Fruit fly (Drosophila melanogaster) whole organism, embryonic: ENCODE results near the gene CG2617.
A peak's percentile ranks its signal among the peaks of the same experiment; 100 is the strongest.

Source experiments
- Awh ChIP-seq: fragments of 200-800 bp; sonication (Bioruptor generic); IDR thresholded peaks from 2 replicates; pipeline ENCODE4, ENCODE4 v1.3.6; 2022; ENCODE audit warnings: missing biosample characterization, missing genetic modification characterization
- CG12104 ChIP-seq: fragments of 200-800 bp; sonication (Bioruptor generic); optimal IDR thresholded peaks from 3 replicates; lab custom pipeline; 2016; ENCODE audit warnings: missing biosample characterization, missing genetic modification characterization
- CG12659 ChIP-seq: fragments of 200-800 bp; sonication (Bioruptor generic); optimal IDR thresholded peaks from 3 replicates; lab custom pipeline; 2017; ENCODE audit warnings: mild to moderate bottlenecking, missing biosample characterization, missing genetic modification reagents, missing genetic modification characterization
- CG14965 ChIP-seq: fragments of 200-800 bp; sonication (Bioruptor generic); optimal IDR thresholded peaks from 2 replicates; lab custom pipeline; 2016; ENCODE audit warnings: missing biosample characterization, missing genetic modification characterization, borderline replicate concordance
- CG16813 ChIP-seq: fragments of 200-800 bp; sonication (Bioruptor generic); IDR thresholded peaks from 3 replicates; pipeline ENCODE4 v1.3.6; 2022; ENCODE audit warnings: missing biosample characterization, missing genetic modification characterization; ENCODE audit not compliant: partially characterized antibody
- CG17328 ChIP-seq: fragments of 200-800 bp; sonication (Bioruptor generic); IDR thresholded peaks from 2 replicates; pipeline ENCODE4 v1.3.6; 2022; ENCODE audit warnings: missing biosample characterization, missing genetic modification characterization
- CG17361 ChIP-seq: fragments of 200-800 bp; sonication (Bioruptor generic); IDR thresholded peaks from 3 replicates; pipeline ENCODE4 v1.3.6; 2022; ENCODE audit warnings: missing biosample characterization, missing genetic modification characterization
- CG17912 ChIP-seq: fragments of 200-800 bp; sonication (Bioruptor generic); optimal IDR thresholded peaks from 2 replicates; lab custom pipeline; 2018; ENCODE audit warnings: missing biosample characterization, mild to moderate bottlenecking, missing genetic modification characterization
- CG2120 ChIP-seq: fragments of 200-800 bp; sonication (Bioruptor generic); optimal IDR thresholded peaks from 3 replicates; lab custom pipeline; 2016; ENCODE audit warnings: missing biosample characterization, missing genetic modification characterization
- CG31388 ChIP-seq: fragments of 200-800 bp; sonication (Bioruptor generic); optimal IDR thresholded peaks from 2 replicates; lab custom pipeline; 2016; ENCODE audit warnings: missing biosample characterization, missing genetic modification characterization
- CG33557 ChIP-seq: fragments of 200-800 bp; sonication (Bioruptor generic); optimal IDR thresholded peaks from 2 replicates; lab custom pipeline; 2019; ENCODE audit warnings: missing biosample characterization, mild to moderate bottlenecking, missing genetic modification characterization, moderate library complexity
- CG6654 ChIP-seq: fragments of 200-800 bp; sonication (Bioruptor generic); optimal IDR thresholded peaks from 2 replicates; lab custom pipeline; 2017; ENCODE audit warnings: missing biosample characterization, mild to moderate bottlenecking, missing genetic modification characterization
- CG7357 ChIP-seq: fragments of 200-800 bp; sonication (Bioruptor generic); IDR thresholded peaks from 3 replicates; pipeline ENCODE4 v1.3.6; 2022; ENCODE audit warnings: missing biosample characterization, missing genetic modification characterization
- CG7372 ChIP-seq: fragments of 200-800 bp; sonication (Bioruptor generic); IDR thresholded peaks from 2 replicates; pipeline ENCODE4 v1.3.6; 2022; ENCODE audit warnings: missing biosample characterization, missing genetic modification characterization
- CG7963 ChIP-seq: fragments of 200-800 bp; sonication (Bioruptor generic); IDR thresholded peaks from 3 replicates; pipeline ENCODE4 v1.3.6; 2022; ENCODE audit warnings: missing biosample characterization, missing genetic modification characterization; ENCODE audit not compliant: partially characterized antibody
- CG8281 ChIP-seq: fragments of 200-800 bp; sonication (Bioruptor generic); optimal IDR thresholded peaks from 2 replicates; lab custom pipeline; 2018; ENCODE audit warnings: missing biosample characterization, mild to moderate bottlenecking, missing genetic modification characterization, moderate library complexity
- D19A ChIP-seq: fragments of 200-800 bp; optimal IDR thresholded peaks from 3 replicates; lab custom pipeline; 2019; ENCODE audit warnings: missing biosample characterization, mild to moderate bottlenecking, missing genetic modification characterization, moderate library complexity
- Dbx ChIP-seq: fragments of 200-800 bp; sonication (Bioruptor generic); IDR thresholded peaks from 3 replicates; pipeline ENCODE4 v1.3.6; 2022; ENCODE audit warnings: missing biosample characterization, missing genetic modification characterization
- Dfd ChIP-seq, 2 experiments: fragments of >200 bp; optimal IDR thresholded peaks; 2 replicates each; lab custom pipeline; 2017; ENCODE audit warnings: missing biosample characterization in 2 of 2, missing genetic modification characterization in 2 of 2
- Dll ChIP-seq: fragments of 200-800 bp; sonication (Bioruptor generic); IDR thresholded peaks from 4 replicates; pipeline ENCODE4 v1.3.6; 2022; ENCODE audit warnings: missing biosample characterization, missing genetic modification characterization; ENCODE audit not compliant: partially characterized antibody
- E2f2 ChIP-seq: fragments of 200-800 bp; sonication (Bioruptor generic); IDR thresholded peaks from 2 replicates; pipeline ENCODE4 v1.3.6; 2022; ENCODE audit warnings: missing biosample characterization, missing genetic modification characterization
- H2.0 ChIP-seq: fragments of 200-800 bp; sonication (Bioruptor generic); IDR thresholded peaks from 2 replicates; pipeline ENCODE4 v1.3.6; 2022; ENCODE audit warnings: missing biosample characterization, missing genetic modification characterization
- HLH4C ChIP-seq: fragments of 200-800 bp; sonication (Bioruptor generic); IDR thresholded peaks from 3 replicates; pipeline ENCODE4 v1.3.6; 2022; ENCODE audit warnings: missing biosample characterization, missing genetic modification characterization; ENCODE audit not compliant: partially characterized antibody
- Hr3 ChIP-seq: fragments of 200-800 bp; sonication (Bioruptor generic); optimal IDR thresholded peaks from 3 replicates; lab custom pipeline; 2016; ENCODE audit warnings: missing biosample characterization, missing genetic modification characterization
- Hr51 ChIP-seq, 2 experiments: fragments of 200-800 bp; sonication (Bioruptor generic); optimal IDR thresholded peaks; 2 replicates in 1 of 2; 3 replicates in 1 of 2; lab custom pipeline; 2016 to 2018; ENCODE audit warnings: missing biosample characterization in 2 of 2, missing genetic modification characterization in 2 of 2, mild to moderate bottlenecking in 1 of 2, moderate library complexity in 1 of 2
- Lim3 ChIP-seq: fragments of 200-800 bp; sonication (Bioruptor generic); IDR thresholded peaks from 2 replicates; pipeline ENCODE4 v1.3.6; 2022; ENCODE audit warnings: missing biosample characterization, missing genetic modification characterization
- Neu2 ChIP-seq: fragments of 200-800 bp; sonication (Bioruptor generic); optimal IDR thresholded peaks from 3 replicates; lab custom pipeline; 2016; ENCODE audit warnings: missing biosample characterization, missing genetic modification characterization, borderline replicate concordance
- Sox102F ChIP-seq: fragments of 200-800 bp; sonication (Bioruptor generic); optimal IDR thresholded peaks from 2 replicates; lab custom pipeline; 2018; ENCODE audit warnings: missing biosample characterization, mild to moderate bottlenecking, missing genetic modification characterization, moderate library complexity
- Xrp1 ChIP-seq: fragments of 200-800 bp; sonication (Bioruptor generic); IDR thresholded peaks from 2 replicates; pipeline ENCODE4 v1.3.6; 2022; ENCODE audit warnings: missing biosample characterization, missing genetic modification characterization
- aop ChIP-seq: fragments of 200-800 bp; sonication (Bioruptor generic); IDR thresholded peaks from 2 replicates; pipeline ENCODE4 v1.3.6; 2022; ENCODE audit warnings: missing biosample characterization, missing genetic modification characterization
- ash1 ChIP-seq: fragments of 200-800 bp; sonication (Bioruptor generic); optimal IDR thresholded peaks from 2 replicates; lab custom pipeline; 2018; ENCODE audit warnings: missing biosample characterization, mild to moderate bottlenecking, missing genetic modification characterization
- dm ChIP-seq: fragments of 200-800 bp; sonication (Bioruptor generic); optimal IDR thresholded peaks from 3 replicates; lab custom pipeline; 2016; ENCODE audit warnings: missing biosample characterization, missing genetic modification characterization
- dmrt11E ChIP-seq: fragments of 200-800 bp; sonication (Bioruptor generic); optimal IDR thresholded peaks from 3 replicates; lab custom pipeline; 2018; ENCODE audit warnings: missing biosample characterization, mild to moderate bottlenecking, missing genetic modification characterization, moderate library complexity
- en ChIP-seq: fragments of 200-800 bp; sonication (Bioruptor generic); optimal IDR thresholded peaks from 2 replicates; lab custom pipeline; 2016; ENCODE audit warnings: missing biosample characterization, missing genetic modification characterization
- fu2 ChIP-seq: fragments of 200-800 bp; sonication (Bioruptor generic); optimal IDR thresholded peaks from 2 replicates; lab custom pipeline; 2016; ENCODE audit warnings: missing biosample characterization, missing genetic modification characterization
- gcm2 ChIP-seq: fragments of 200-800 bp; sonication (Bioruptor generic); optimal IDR thresholded peaks from 2 replicates; lab custom pipeline; 2016; ENCODE audit warnings: missing biosample characterization, missing genetic modification characterization
- gro ChIP-seq: fragments of 200-800 bp; sonication (Bioruptor generic); optimal IDR thresholded peaks from 2 replicates; lab custom pipeline; 2016; ENCODE audit warnings: missing biosample characterization, missing genetic modification characterization
- gsb-n ChIP-seq: fragments of 200-800 bp; sonication (Bioruptor generic); optimal IDR thresholded peaks from 3 replicates; lab custom pipeline; 2018; ENCODE audit warnings: missing biosample characterization, mild to moderate bottlenecking, missing genetic modification characterization
- ken ChIP-seq: fragments of 200-800 bp; sonication (Bioruptor generic); IDR thresholded peaks from 3 replicates; pipeline ENCODE4 v1.3.6; 2022; ENCODE audit warnings: missing biosample characterization, missing genetic modification characterization
- klu ChIP-seq: fragments of 200-800 bp; sonication (Bioruptor generic); IDR thresholded peaks from 2 replicates; pipeline ENCODE4 v1.3.6; 2022; ENCODE audit warnings: missing biosample characterization, missing genetic modification characterization
- lov ChIP-seq, 2 experiments: fragments of 200-800 bp in 1 of 2; fragments of >200 bp in 1 of 2; sonication (Bioruptor generic) in 1 of 2; IDR thresholded peaks in 1 of 2; optimal IDR thresholded peaks in 1 of 2; 2 replicates in 1 of 2; 3 replicates in 1 of 2; pipeline versions ENCODE4 v1.3.6 to Lab custom; 2017 to 2022; ENCODE audit warnings: missing biosample characterization in 1 of 2, missing genetic modification characterization in 1 of 2
- luna ChIP-seq: fragments of 200-800 bp; sonication (Bioruptor generic); optimal IDR thresholded peaks from 2 replicates; lab custom pipeline; 2016; ENCODE audit warnings: missing biosample characterization, missing genetic modification characterization
- schlank ChIP-seq: fragments of 200-800 bp; sonication (Bioruptor generic); optimal IDR thresholded peaks from 2 replicates; lab custom pipeline; 2018; ENCODE audit warnings: missing biosample characterization, mild to moderate bottlenecking, missing genetic modification characterization
- sd ChIP-seq: fragments of 200-800 bp; sonication (Bioruptor generic); optimal IDR thresholded peaks from 3 replicates; lab custom pipeline; 2018; ENCODE audit warnings: missing biosample characterization, mild to moderate bottlenecking, missing genetic modification characterization, moderate library complexity
- sens ChIP-seq: fragments of 200-800 bp; sonication (Bioruptor generic); peaks from one replicate; lab custom pipeline; 2016; ENCODE audit warnings: missing biosample characterization, missing genetic modification characterization
- sob ChIP-seq: fragments of 200-800 bp; sonication (Bioruptor generic); IDR thresholded peaks from 2 replicates; pipeline ENCODE4 v1.3.6; 2022; ENCODE audit warnings: missing biosample characterization, missing genetic modification characterization
- trem ChIP-seq: fragments of 200-800 bp; optimal IDR thresholded peaks from 3 replicates; lab custom pipeline; 2019; ENCODE audit warnings: missing biosample characterization, mild to moderate bottlenecking, missing genetic modification characterization, moderate library complexity
- usp ChIP-seq: fragments of >200 bp; optimal IDR thresholded peaks from 2 replicates; lab custom pipeline; 2017; ENCODE audit warnings: missing biosample characterization, missing genetic modification characterization
- wek ChIP-seq: fragments of 200-800 bp; sonication (Bioruptor generic); optimal IDR thresholded peaks from 3 replicates; lab custom pipeline; 2018; ENCODE audit warnings: missing biosample characterization, mild to moderate bottlenecking, missing genetic modification characterization, moderate library complexity
- zfh1 ChIP-seq: fragments of 200-800 bp; sonication (Bioruptor generic); IDR thresholded peaks from 3 replicates; pipeline ENCODE4 v1.3.6; 2022; ENCODE audit warnings: missing biosample characterization, missing genetic modification characterization

Gene CG2617

dm6 chr2L:20645394-20645869, 36.7 kb upstream of the CG2617 start, which contains the start of the genes phr6-4 and CG2608 (continued):
- peak; percentile 77 for TF ChIP-seq wek (GFP tag; lab: Kevin White, UChicago)
- peak; percentile 98 for TF ChIP-seq sens (GFP tag; lab: Kevin White, UChicago)
- no peak for TF ChIP-seq ash1 (GFP tag; lab: Kevin White, UChicago)
- peak; percentile 95 for TF ChIP-seq CG2120 (GFP tag; lab: Kevin White, UChicago)
- TF ChIP-seq aop (GFP tag; lab: Robert Waterston, UW) = no peak
- TF ChIP-seq Dfd (GFP tag; optimal IDR thresholded peaks at IDR 0.05; lab: Kevin White, UChicago) = no peak
- TF ChIP-seq Dll (GFP tag; lab: Robert Waterston, UW) = no peak
- peak; percentile 91 for TF ChIP-seq CG12104 (GFP tag; lab: Kevin White, UChicago)
- no peak for TF ChIP-seq usp (GFP tag; lab: Kevin White, UChicago)
- TF ChIP-seq CG14965 (GFP tag; lab: Kevin White, UChicago) = no peak
- peak; percentile 87 for TF ChIP-seq fu2 (GFP tag; lab: Kevin White, UChicago)
- TF ChIP-seq CG7963 = no peak
- peak; percentile 63 for TF ChIP-seq en
- no peak for TF ChIP-seq lov (optimal IDR thresholded peaks at IDR 0.05; lab: Kevin White, UChicago)
- 0 out of 3 replicates have a peak, but pooled peaks have one; percentile 69 for TF ChIP-seq lov (GFP tag; IDR thresholded peaks at IDR 0.05; lab: Robert Waterston, UW)
- peak; percentile 70 for TF ChIP-seq sob
- TF ChIP-seq CG17912 (GFP tag; lab: Kevin White, UChicago) = no peak
- peak; percentile 72 for TF ChIP-seq Awh (GFP tag; lab: Robert Waterston, UW)
- peak; percentile 85 for TF ChIP-seq dm (GFP tag; lab: Kevin White, UChicago)
- peak; percentile 90 for TF ChIP-seq Dbx (GFP tag; lab: Robert Waterston, UW)
- 0 out of 2 replicates have a peak, but pooled peaks have one; percentile 43 for TF ChIP-seq Lim3 (GFP tag; lab: Robert Waterston, UW)
- peak; percentile 91 for TF ChIP-seq Xrp1 (GFP tag; lab: Robert Waterston, UW)
- TF ChIP-seq D19A (tag; lab: Kevin White, UChicago) = peak; percentile 90
- TF ChIP-seq CG33557 (GFP tag; lab: Kevin White, UChicago) = peak; percentile 93
- peak; percentile 59 for TF ChIP-seq gcm2 (GFP tag; lab: Kevin White, UChicago)
- peak; percentile 96 for TF ChIP-seq CG12659
- TF ChIP-seq CG7357 (GFP tag; lab: Robert Waterston, UW) = peak; percentile 82
- peak; percentile 73 for TF ChIP-seq H2.0 (GFP tag; lab: Robert Waterston, UW)
- TF ChIP-seq CG8281 (tag; lab: Kevin White, UChicago) = peak; percentile 80
- peak; percentile 97 for TF ChIP-seq trem (tag; lab: Kevin White, UChicago)
- TF ChIP-seq ken (GFP tag; lab: Robert Waterston, UW) = peak; percentile 80
- peak; percentile 76 for TF ChIP-seq CG17328 (GFP tag; lab: Robert Waterston, UW)
- TF ChIP-seq HLH4C (GFP tag; lab: Robert Waterston, UW) = no peak
- TF ChIP-seq CG7372 = peak; percentile 84
- no peak for TF ChIP-seq Neu2 (GFP tag; lab: Kevin White, UChicago)
- peak; percentile 92 for TF ChIP-seq Hr3 (GFP tag; lab: Kevin White, UChicago)
- peak; percentile 58; the same call in 1 of the 2 replicates for TF ChIP-seq klu (GFP tag; lab: Robert Waterston, UW)
- peak; percentile 68 for TF ChIP-seq luna (GFP tag; lab: Kevin White, UChicago)
- peak; percentile 90 for TF ChIP-seq gro (GFP tag; lab: Kevin White, UChicago)
- peak; percentile 97 for TF ChIP-seq CG17361 (GFP tag; lab: Robert Waterston, UW)
- peak; percentile 84 to 94 for TF ChIP-seq Hr51 (GFP tag; optimal IDR thresholded peaks at IDR 0.05; lab: Kevin White, UChicago)
- TF ChIP-seq sd (tag; lab: Kevin White, UChicago) = no peak
- TF ChIP-seq CG16813 = no peak
- peak; percentile 92 for TF ChIP-seq Sox102F (GFP tag; lab: Kevin White, UChicago)
- TF ChIP-seq CG31388 (GFP tag; lab: Kevin White, UChicago) = peak; percentile 69
- peak; percentile 94 for TF ChIP-seq dmrt11E
- peak; percentile 71 for TF ChIP-seq schlank (tag; lab: Kevin White, UChicago)
- TF ChIP-seq CG6654 (GFP tag; lab: Kevin White, UChicago) = peak; percentile 76
- peak; percentile 41; the same call in 1 of the 3 replicates for TF ChIP-seq zfh1 (GFP tag; lab: Robert Waterston, UW)
- peak; percentile 81 for TF ChIP-seq E2f2 (GFP tag; lab: Robert Waterston, UW)
- TF ChIP-seq gsb-n (tag; lab: Kevin White, UChicago) = peak; percentile 90
